Worm (Caenorhabditis elegans) whole organism, late embryonic: Measurements from ENCODE around the gene usp-50.

Experiments
- F13H6.1 ChIP-seq: sonication (generic microtip); optimal IDR thresholded peaks from 2 replicates; lab custom pipeline; 2016; ENCODE audit warnings: missing genetic modification characterization, missing compliant biosample characterization
- K02D7.2 ChIP-seq: sonication (generic microtip); optimal IDR thresholded peaks from 2 replicates; lab custom pipeline; 2017; ENCODE audit warnings: mild to moderate bottlenecking, missing genetic modification characterization, missing compliant biosample characterization
- K09A11.1 ChIP-seq: sonication (generic microtip); optimal IDR thresholded peaks from 2 replicates; lab custom pipeline; 2017; ENCODE audit warnings: antibody characterized with exemption, mild to moderate bottlenecking, missing genetic modification characterization, missing compliant biosample characterization; ENCODE audit not compliant: insufficient read depth
- Y22D7AL.16 ChIP-seq: sonication (generic microtip); optimal IDR thresholded peaks from 2 replicates; lab custom pipeline; 2016; ENCODE audit warnings: missing genetic modification characterization, missing compliant biosample characterization
- ceh-18 ChIP-seq: sonication (generic microtip); optimal IDR thresholded peaks from 2 replicates; lab custom pipeline; 2016; ENCODE audit warnings: missing genetic modification characterization, missing compliant biosample characterization
- ceh-2 ChIP-seq: sonication (generic microtip); optimal IDR thresholded peaks from 2 replicates; lab custom pipeline; 2016; ENCODE audit warnings: missing genotype, missing genetic modification characterization, missing compliant biosample characterization
- ceh-30 ChIP-seq: fragments of 150-350 bp; optimal IDR thresholded peaks from 2 replicates; lab custom pipeline; 2014; ENCODE audit warnings: missing biosample characterization, missing genetic modification characterization
- ceh-31 ChIP-seq: sonication (generic microtip); optimal IDR thresholded peaks from 2 replicates; lab custom pipeline; 2016; ENCODE audit warnings: missing genetic modification characterization, missing compliant biosample characterization
- ceh-34 ChIP-seq: sonication (generic microtip); optimal IDR thresholded peaks from 2 replicates; lab custom pipeline; 2016; ENCODE audit warnings: mild to moderate bottlenecking, missing genetic modification characterization, missing compliant biosample characterization
- che-1 ChIP-seq: sonication (generic microtip); optimal IDR thresholded peaks from 2 replicates; lab custom pipeline; 2016; ENCODE audit warnings: mild to moderate bottlenecking, missing genetic modification characterization, missing compliant biosample characterization
- dmd-4 ChIP-seq: sonication (generic microtip); optimal IDR thresholded peaks from 2 replicates; lab custom pipeline; 2016; ENCODE audit warnings: borderline replicate concordance, missing genetic modification characterization, missing compliant biosample characterization
- dve-1 ChIP-seq: sonication (generic microtip); optimal IDR thresholded peaks from 2 replicates; lab custom pipeline; 2017; ENCODE audit warnings: antibody characterized with exemption, mild to moderate bottlenecking, missing genetic modification characterization, missing compliant biosample characterization
- elt-2 ChIP-seq: sonication (generic microtip); optimal IDR thresholded peaks from 2 replicates; lab custom pipeline; 2016; ENCODE audit warnings: missing genetic modification reagents, missing genetic modification characterization, missing compliant biosample characterization
- elt-4 ChIP-seq: sonication (generic microtip); optimal IDR thresholded peaks from 2 replicates; lab custom pipeline; 2016; ENCODE audit warnings: missing genetic modification characterization, missing compliant biosample characterization
- ets-4 ChIP-seq: sonication (generic microtip); optimal IDR thresholded peaks from 2 replicates; lab custom pipeline; 2016; ENCODE audit warnings: missing genetic modification characterization, missing compliant biosample characterization
- fax-1 ChIP-seq: sonication (generic microtip); optimal IDR thresholded peaks from 2 replicates; lab custom pipeline; 2016; ENCODE audit warnings: missing genotype, missing genetic modification characterization, missing compliant biosample characterization
- fkh-6 ChIP-seq: sonication (generic microtip); optimal IDR thresholded peaks from 2 replicates; lab custom pipeline; 2016; ENCODE audit warnings: missing genetic modification characterization, missing compliant biosample characterization
- gmeb-2 ChIP-seq: sonication (generic microtip); optimal IDR thresholded peaks from 2 replicates; lab custom pipeline; 2016; ENCODE audit warnings: missing genetic modification characterization, inconsistent platforms, missing compliant biosample characterization
- lim-6 ChIP-seq: sonication (generic microtip); optimal IDR thresholded peaks from 2 replicates; lab custom pipeline; 2016; ENCODE audit warnings: missing genetic modification characterization, missing compliant biosample characterization
- madf-2 ChIP-seq: sonication (generic microtip); optimal IDR thresholded peaks from 2 replicates; lab custom pipeline; 2017; ENCODE audit warnings: missing genetic modification characterization, missing compliant biosample characterization
- nhr-11 ChIP-seq: fragments of 150-350 bp; optimal IDR thresholded peaks from 2 replicates; lab custom pipeline; 2014; ENCODE audit warnings: missing biosample characterization, missing genetic modification characterization
- nhr-232 ChIP-seq: sonication (generic microtip); optimal IDR thresholded peaks from 2 replicates; lab custom pipeline; 2016; ENCODE audit warnings: missing genetic modification characterization, missing compliant biosample characterization
- npax-4 ChIP-seq: sonication (generic microtip); optimal IDR thresholded peaks from 2 replicates; lab custom pipeline; 2016; ENCODE audit warnings: missing genetic modification characterization, missing compliant biosample characterization
- odd-2 ChIP-seq: sonication (generic microtip); optimal IDR thresholded peaks from 2 replicates; lab custom pipeline; 2017; ENCODE audit warnings: antibody characterized with exemption, mild to moderate bottlenecking, missing genetic modification characterization, missing compliant biosample characterization
- pag-3 ChIP-seq: sonication (generic microtip); optimal IDR thresholded peaks from 2 replicates; lab custom pipeline; 2016; ENCODE audit warnings: missing compliant biosample characterization, missing genetic modification characterization, borderline replicate concordance
- pat-9 ChIP-seq: fragments of 200-800 bp; sonication (Bioruptor generic); optimal IDR thresholded peaks from 2 replicates; lab custom pipeline; 2018; ENCODE audit warnings: mild to moderate bottlenecking, missing genetic modification characterization, moderate library complexity, missing compliant biosample characterization
- pha-2 ChIP-seq: sonication (generic microtip); optimal IDR thresholded peaks from 2 replicates; lab custom pipeline; 2017; ENCODE audit warnings: mild to moderate bottlenecking, missing genetic modification characterization, missing compliant biosample characterization
- pha-4 ChIP-seq: fragments of 150-350 bp; optimal IDR thresholded peaks from 2 replicates; lab custom pipeline; 2018; ENCODE audit warnings: missing biosample characterization, missing genetic modification reagents, missing genetic modification characterization
- pqm-1 ChIP-seq: sonication (generic microtip); optimal IDR thresholded peaks from 2 replicates; lab custom pipeline; 2016; ENCODE audit warnings: missing genetic modification characterization, missing compliant biosample characterization
- pros-1 ChIP-seq: fragments of 150-350 bp; optimal IDR thresholded peaks from 2 replicates; lab custom pipeline; 2014; ENCODE audit warnings: missing biosample characterization, missing genetic modification reagents, missing genetic modification characterization
- ref-2 ChIP-seq: sonication (generic microtip); optimal IDR thresholded peaks from 2 replicates; lab custom pipeline; 2016; ENCODE audit warnings: missing genetic modification characterization, missing compliant biosample characterization
- rnt-1 ChIP-seq: sonication (generic microtip); optimal IDR thresholded peaks from 2 replicates; lab custom pipeline; 2016; ENCODE audit warnings: missing genetic modification characterization, missing compliant biosample characterization
- sox-2 ChIP-seq: fragments of 200-800 bp; sonication (Bioruptor generic); IDR thresholded peaks from 2 replicates; pipeline ENCODE4 v1.3.6; 2022; ENCODE audit warnings: missing genetic modification reagents, missing genetic modification characterization, missing compliant biosample characterization
- sox-4 ChIP-seq: sonication (generic microtip); optimal IDR thresholded peaks from 2 replicates; lab custom pipeline; 2017; ENCODE audit warnings: mild to moderate bottlenecking, missing genetic modification characterization, inconsistent platforms, missing compliant biosample characterization
- syd-9 ChIP-seq: sonication (generic microtip); optimal IDR thresholded peaks from 2 replicates; lab custom pipeline; 2016; ENCODE audit warnings: mild to moderate bottlenecking, missing genetic modification characterization, moderate library complexity, missing compliant biosample characterization
- tbx-2 ChIP-seq: sonication (generic microtip); optimal IDR thresholded peaks from 2 replicates; lab custom pipeline; 2016; ENCODE audit warnings: missing genetic modification characterization, missing compliant biosample characterization
- tbx-7 ChIP-seq: sonication (generic microtip); optimal IDR thresholded peaks from 2 replicates; lab custom pipeline; 2016; ENCODE audit warnings: missing genotype, missing genetic modification characterization, missing compliant biosample characterization
- unc-3 ChIP-seq, 2 experiments: fragments of 200-800 bp in 1 of 2; sonication (Bioruptor generic) in 1 of 2; sonication (generic microtip) in 1 of 2; conservative IDR thresholded peaks in 1 of 2; optimal IDR thresholded peaks in 1 of 2; 2 replicates each; pipeline versions ENCODE4 v1.3.6 to Lab custom; 2016 to 2022; ENCODE audit warnings: missing compliant biosample characterization in 2 of 2, missing genetic modification characterization in 2 of 2, missing genetic modification reagents in 1 of 2
- unc-55 ChIP-seq: sonication (generic microtip); optimal IDR thresholded peaks from 2 replicates; lab custom pipeline; 2017; ENCODE audit warnings: missing biosample characterization, missing genetic modification reagents, missing genetic modification characterization
- zip-5 ChIP-seq: sonication (generic microtip); optimal IDR thresholded peaks from 2 replicates; lab custom pipeline; 2016; ENCODE audit warnings: missing genetic modification characterization, missing compliant biosample characterization

Gene usp-50

DNA sequence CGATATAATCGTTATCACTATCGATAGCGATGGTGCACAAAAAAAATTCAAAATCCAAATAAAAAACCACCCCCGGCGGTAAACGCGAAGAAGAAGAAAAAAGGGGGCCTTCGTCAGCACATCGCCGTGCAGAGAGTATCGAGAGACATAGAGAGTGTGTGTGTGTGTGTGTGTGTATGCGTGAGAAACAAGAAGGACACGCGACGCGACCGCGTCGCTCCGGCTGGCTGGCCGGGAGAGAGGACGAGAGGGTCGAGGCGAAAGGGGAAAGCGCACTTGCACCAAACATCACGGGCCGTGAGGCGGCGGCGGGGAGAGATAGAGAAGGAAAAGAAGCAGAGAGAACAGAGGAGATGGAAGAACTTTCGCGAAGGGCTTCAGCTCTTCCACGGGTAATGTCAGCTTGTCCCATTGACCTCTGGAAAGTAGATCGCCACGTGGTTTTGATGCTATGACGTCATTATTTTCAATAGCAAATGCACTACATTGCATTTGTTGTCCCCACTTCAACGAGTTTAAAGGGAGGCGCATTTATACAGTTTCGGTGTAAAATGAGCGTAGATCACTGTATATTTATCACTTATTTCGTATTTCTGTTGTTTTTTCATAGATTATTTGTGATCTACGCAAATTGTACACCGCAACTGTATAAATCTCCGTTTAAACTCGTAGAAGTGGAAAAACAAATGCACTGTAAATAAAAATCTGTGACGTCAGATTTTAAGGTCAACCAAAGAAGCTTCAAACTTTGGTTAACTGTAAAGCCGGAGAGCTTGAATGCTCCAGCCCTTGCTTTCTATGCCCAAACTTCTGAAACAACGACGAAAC, 26.7 kb downstream of the usp-50 start, which contains the start of gene Y59A8B.24 (continued):
- TF ChIP-seq odd-2 (tag; lab: Kevin White, UChicago) (no peak), dve-1 (peak; percentile 86), pha-2 (tag; lab: Kevin White, UChicago) (peak; percentile 39), sox-4 (tag; lab: Kevin White, UChicago) (peak; percentile 35), pros-1 (peak; percentile 96)

ce11 chrV:17952280-17952679, 27.6 kb downstream of the usp-50 start:
- TF ChIP-seq elt-4 (tag; lab: Kevin White, UChicago): peak; percentile 34
- TF ChIP-seq pqm-1 (tag; lab: Kevin White, UChicago): no peak
- TF ChIP-seq pag-3 (tag; lab: Kevin White, UChicago): peak; percentile 76
- peak; percentile 9 for TF ChIP-seq ref-2 (tag; lab: Kevin White, UChicago)

DNA sequence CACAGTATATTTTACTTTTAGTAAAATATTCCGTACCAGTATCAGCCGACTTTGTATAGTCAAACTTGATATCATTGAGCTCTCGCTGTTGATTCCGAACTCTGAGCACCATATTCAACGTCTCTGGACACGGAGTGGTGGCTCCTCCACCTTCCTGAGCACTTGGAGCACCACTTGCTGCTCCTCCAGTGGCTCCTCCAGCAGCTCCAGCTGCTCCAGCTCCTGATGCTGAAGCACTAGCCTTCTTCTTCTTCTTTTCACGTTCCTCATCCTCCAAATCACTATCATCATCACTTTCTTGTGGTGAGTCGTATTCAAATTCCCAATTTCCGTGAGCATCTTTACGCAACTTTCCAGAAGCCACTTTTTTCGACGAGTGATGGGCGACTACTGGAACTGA, 31.4 kb downstream of the usp-50 start:
- TF ChIP-seq nhr-11 (tag; lab: Kevin White, UChicago) (no peak), F13H6.1 (tag; lab: Kevin White, UChicago) (no peak), ceh-2 (no peak), unc-55 (GFP tag; lab: Kevin White, UChicago) (no peak), zip-5 (tag; lab: Kevin White, UChicago) (no peak), ets-4 (tag; lab: Kevin White, UChicago) (no peak), madf-2 (tag; lab: Kevin White, UChicago) (no peak), lim-6 (tag; lab: Kevin White, UChicago) (no peak), fkh-6 (no peak), ref-2 (tag; lab: Kevin White, UChicago) (no peak), tbx-7 (tag; lab: Kevin White, UChicago) (no peak), ceh-31 (tag; lab: Kevin White, UChicago) (no peak), elt-4 (tag; lab: Kevin White, UChicago) (no peak), gmeb-2 (tag; lab: Kevin White, UChicago) (no peak), odd-2 (tag; lab: Kevin White, UChicago) (no peak), fax-1 (tag; lab: Kevin White, UChicago) (no peak), ceh-34 (tag; lab: Kevin White, UChicago) (no peak), elt-2 (no peak), pat-9 (tag; lab: Kevin White, UChicago) (no peak), dmd-4 (tag; lab: Kevin White, UChicago) (no peak)

DNA sequence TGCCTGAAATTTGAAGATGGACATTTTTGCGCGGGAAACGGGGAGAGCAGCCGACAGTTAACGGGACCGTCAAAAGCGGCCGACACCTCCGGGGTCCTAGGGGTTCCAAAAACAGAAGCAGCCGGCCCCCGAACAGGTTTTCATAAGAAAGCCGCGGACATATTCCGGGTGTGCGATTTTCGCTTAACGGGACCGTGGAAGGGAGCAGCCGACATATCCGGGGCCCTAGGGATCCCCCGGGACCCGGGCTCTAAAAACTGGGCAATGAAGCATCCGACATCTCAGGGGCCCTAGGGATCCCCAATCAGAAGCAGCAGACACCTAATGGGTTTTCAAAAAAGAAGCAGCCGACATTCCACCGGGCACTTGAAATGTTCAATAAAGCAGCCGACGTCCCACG, 37.8 kb downstream of the usp-50 start:
- TF ChIP-seq pag-3 (tag; lab: Kevin White, UChicago): peak; percentile 73
- TF ChIP-seq K02D7.2 (tag; lab: Kevin White, UChicago): no peak
- TF ChIP-seq nhr-232 (tag; lab: Kevin White, UChicago): no peak
- TF ChIP-seq elt-4 (tag; lab: Kevin White, UChicago): peak; percentile 68
- TF ChIP-seq rnt-1 (tag; lab: Kevin White, UChicago): no peak
- TF ChIP-seq, all 69 proteins: peak for 2

DNA sequence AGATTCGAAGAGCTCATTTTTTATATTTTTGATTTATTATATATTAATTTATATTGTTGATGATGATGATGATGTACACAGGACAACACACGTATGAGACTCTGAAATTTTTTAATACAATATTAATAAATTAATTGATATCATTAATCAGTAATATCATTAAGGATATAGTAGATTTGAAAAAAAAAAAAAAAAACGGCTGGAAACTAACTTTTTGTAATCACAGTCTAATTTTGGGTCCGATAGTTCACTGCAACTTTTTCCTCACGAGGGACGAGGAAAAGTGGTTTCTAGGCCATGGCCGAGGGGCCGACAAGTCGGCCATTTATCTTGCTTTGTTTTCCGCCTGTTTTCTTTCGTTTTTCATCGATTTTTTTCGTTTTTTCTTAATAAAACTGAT, 42.0 kb downstream of the usp-50 start, which contains the start of gene gck-3:
Gene gck-3 (minus strand): TSS at position 101 of the 400 bp plus-strand sequence.
- no peak for TF ChIP-seq unc-3 (GFP tag; conservative IDR thresholded peaks at IDR 0.05; lab: Robert Waterston, UW)
- TF ChIP-seq unc-3 (tag; optimal IDR thresholded peaks at IDR 0.05; lab: Kevin White, UChicago): no peak
- no peak for TF ChIP-seq pqm-1 (tag; lab: Kevin White, UChicago)
- no peak for TF ChIP-seq syd-9 (tag; lab: Kevin White, UChicago)
- no peak for TF ChIP-seq ceh-30 (tag; lab: Kevin White, UChicago)
- no peak for TF ChIP-seq pha-4 (tag; lab: Kevin White, UChicago)
- TF ChIP-seq sox-2 (GFP tag; lab: Robert Waterston, UW): no peak
- no peak for TF ChIP-seq fkh-6
- TF ChIP-seq odd-2 (tag; lab: Kevin White, UChicago): no peak
- no peak for TF ChIP-seq tbx-2 (tag; lab: Kevin White, UChicago)
- TF ChIP-seq ref-2 (tag; lab: Kevin White, UChicago): no peak
- no peak for TF ChIP-seq fax-1 (tag; lab: Kevin White, UChicago)
- TF ChIP-seq che-1 (tag; lab: Kevin White, UChicago): no peak
- TF ChIP-seq K09A11.1: no peak
- TF ChIP-seq pros-1: no peak
- TF ChIP-seq Y22D7AL.16 (tag; lab: Kevin White, UChicago): no peak
- TF ChIP-seq ceh-18 (tag; lab: Kevin White, UChicago): no peak
- no peak for TF ChIP-seq npax-4
- no peak for TF ChIP-seq elt-2
- TF ChIP-seq ceh-31 (tag; lab: Kevin White, UChicago): no peak
- TF ChIP-seq, all 69 proteins: peak for 0
